Worm (Caenorhabditis elegans): ENCODE measurements around the gene ehs-1.

- TF ChIP-seq zag-1 (tag; optimal IDR thresholded peaks at IDR 0.05) (no peak), ceh-82 (tag; optimal IDR thresholded peaks at IDR 0.05) (no peak), fos-1 (tag; optimal IDR thresholded peaks at IDR 0.05) (no peak), nhr-237 (tag; optimal IDR thresholded peaks at IDR 0.05) (no peak)
Observed at ce11 chrII:5774879-5775278, 45.6 kb upstream of the ehs-1 start.
